Worm (Caenorhabditis elegans) whole organism, L2 larva: ENCODE measurements around the gene F32D1.3.

Experiments used
- ama-1 ChIP-seq: fragments of 150-350 bp; optimal IDR thresholded peaks from 2 replicates; lab custom pipeline; 2018; ENCODE audit warnings: inconsistent platforms
- ceh-82 ChIP-seq: fragments of 150-350 bp; optimal IDR thresholded peaks from 2 replicates; lab custom pipeline; 2014; ENCODE audit warnings: missing biosample characterization, missing genetic modification characterization
- dmd-4 ChIP-seq: sonication (generic microtip); optimal IDR thresholded peaks from 2 replicates; lab custom pipeline; 2017; ENCODE audit warnings: missing biosample characterization, missing genetic modification characterization
- elt-3 ChIP-seq: sonication (generic microtip); optimal IDR thresholded peaks from 2 replicates; lab custom pipeline; 2017; ENCODE audit warnings: missing biosample characterization, missing genetic modification characterization
- lin-11 ChIP-seq: fragments of 150-350 bp; sonication (generic microtip); optimal IDR thresholded peaks from 2 replicates; lab custom pipeline; 2014; ENCODE audit warnings: missing biosample characterization, missing genetic modification characterization, inconsistent platforms, mixed read lengths
- lin-39 ChIP-seq: fragments of 150-350 bp; optimal IDR thresholded peaks from 2 replicates; lab custom pipeline; 2014; ENCODE audit warnings: missing biosample characterization, missing genetic modification reagents, missing genetic modification characterization
- nhr-11 ChIP-seq: fragments of 150-350 bp; optimal IDR thresholded peaks from 2 replicates; lab custom pipeline; 2014; ENCODE audit warnings: missing biosample characterization, missing genetic modification characterization
- nhr-6 ChIP-seq: fragments of 150-350 bp; optimal IDR thresholded peaks from 2 replicates; lab custom pipeline; 2014; ENCODE audit warnings: missing biosample characterization, missing genetic modification characterization
- snpc-4 ChIP-seq: fragments of 150-350 bp; optimal IDR thresholded peaks from 2 replicates; lab custom pipeline; 2014; ENCODE audit warnings: missing biosample characterization, missing genetic modification characterization
- unc-55 ChIP-seq: fragments of 150-350 bp; sonication (generic microtip); optimal IDR thresholded peaks from 3 replicates; lab custom pipeline; 2014; ENCODE audit warnings: missing biosample characterization, missing genetic modification reagents, missing genetic modification characterization
- ztf-4 ChIP-seq: fragments of 150-350 bp; optimal IDR thresholded peaks from 2 replicates; lab custom pipeline; 2014; ENCODE audit warnings: missing biosample characterization, missing genetic modification characterization

DNA sequence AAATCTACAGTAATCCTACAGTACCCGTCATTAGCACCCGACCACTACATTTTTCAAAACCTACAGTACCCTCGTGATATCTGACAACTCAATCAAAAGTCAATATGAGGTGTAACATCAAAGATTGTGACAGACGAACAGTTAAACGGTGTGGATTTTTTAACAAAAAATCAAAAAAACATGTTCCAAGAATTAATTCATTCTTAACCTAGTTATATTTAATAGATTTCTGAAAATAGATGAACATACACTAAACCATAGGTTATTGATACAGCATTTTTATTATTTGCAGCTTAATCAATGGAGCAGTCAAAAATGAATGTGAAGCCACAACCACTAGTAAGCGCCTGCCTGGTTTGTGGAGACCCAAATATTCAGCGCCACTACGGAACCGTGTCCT is 46.1 kb upstream of the F32D1.3 start, which contains the start of gene nhr-118:
- no peak for TF ChIP-seq ceh-82 (tag; lab: Kevin White, UChicago)
- no peak for TF ChIP-seq lin-39 (tag; lab: Kevin White, UChicago)
- TF ChIP-seq nhr-6 = no peak
- no peak for TF ChIP-seq snpc-4
- no peak for TF ChIP-seq lin-11 (tag; lab: Kevin White, UChicago)
- TF ChIP-seq unc-55 = no peak
- no peak for TF ChIP-seq ama-1 (lab: Kevin White, UChicago)
- TF ChIP-seq nhr-11 (tag; lab: Kevin White, UChicago) = no peak
- no peak for TF ChIP-seq elt-3 (tag; lab: Kevin White, UChicago)
- TF ChIP-seq ztf-4 = no peak
- TF ChIP-seq dmd-4 (tag; lab: Kevin White, UChicago) = no peak
